Fruit fly (Drosophila melanogaster) whole organism, prepupa: ENCODE results near the gene CG2685.

Experiments used
- CG1621 ChIP-seq: fragments of 200-800 bp; sonication (Bioruptor generic); optimal IDR thresholded peaks from 3 replicates; lab custom pipeline; 2018; ENCODE audit warnings: missing biosample characterization, mild to moderate bottlenecking, missing genetic modification characterization
- CG16779 ChIP-seq: fragments of 200-800 bp; sonication (Bioruptor generic); optimal IDR thresholded peaks from 3 replicates; lab custom pipeline; 2017; ENCODE audit warnings: missing biosample characterization, mild to moderate bottlenecking, missing genetic modification characterization
- CG6276 ChIP-seq: fragments of 200-800 bp; sonication (Bioruptor generic); optimal IDR thresholded peaks from 2 replicates; lab custom pipeline; 2017; ENCODE audit warnings: missing biosample characterization, mild to moderate bottlenecking, missing genetic modification characterization
- CG6808 ChIP-seq: fragments of 200-800 bp; sonication (Bioruptor generic); optimal IDR thresholded peaks from 3 replicates; lab custom pipeline; 2017; ENCODE audit warnings: missing biosample characterization, missing genetic modification characterization, mild to moderate bottlenecking, moderate library complexity, missing genetic modification reagents
- CG6854 ChIP-seq: fragments of 200-800 bp; sonication (Bioruptor generic); optimal IDR thresholded peaks from 2 replicates; lab custom pipeline; 2017; ENCODE audit warnings: missing biosample characterization, mild to moderate bottlenecking, missing genetic modification characterization
- CG7368 ChIP-seq: fragments of 200-800 bp; sonication (Bioruptor generic); optimal IDR thresholded peaks from 3 replicates; lab custom pipeline; 2016; ENCODE audit warnings: missing biosample characterization, missing genetic modification characterization
- CG8319 ChIP-seq: fragments of 200-800 bp; sonication (Bioruptor generic); optimal IDR thresholded peaks from 3 replicates; lab custom pipeline; 2016; ENCODE audit warnings: missing biosample characterization, missing genetic modification characterization
- Hr38 ChIP-seq: sonication (Bioruptor generic); optimal IDR thresholded peaks from 2 replicates; lab custom pipeline; 2016; ENCODE audit warnings: missing biosample characterization, missing genetic modification characterization
- Lpt ChIP-seq: fragments of 200-800 bp; sonication (Bioruptor generic); optimal IDR thresholded peaks from 3 replicates; lab custom pipeline; 2016; ENCODE audit warnings: missing biosample characterization, missing genetic modification characterization
- Sox102F ChIP-seq: fragments of 200-800 bp; sonication (Bioruptor generic); optimal IDR thresholded peaks from 2 replicates; lab custom pipeline; 2016; ENCODE audit warnings: missing biosample characterization, mild to moderate bottlenecking, missing genetic modification characterization
- spab ChIP-seq: fragments of 200-800 bp; sonication (Bioruptor generic); optimal IDR thresholded peaks from 2 replicates; lab custom pipeline; 2017; ENCODE audit warnings: missing biosample characterization, mild to moderate bottlenecking, missing genetic modification characterization, missing genetic modification reagents
- ss ChIP-seq, 2 experiments: fragments of 200-800 bp; sonication (Bioruptor generic); optimal IDR thresholded peaks; 2 replicates in 1 of 2; 3 replicates in 1 of 2; lab custom pipeline; 2017 to 2018; ENCODE audit warnings: mild to moderate bottlenecking in 2 of 2, missing biosample characterization in 2 of 2, missing genetic modification characterization in 2 of 2, moderate library complexity in 1 of 2
- topi ChIP-seq: fragments of 200-800 bp; sonication (Bioruptor generic); optimal IDR thresholded peaks from 3 replicates; lab custom pipeline; 2016; ENCODE audit warnings: missing biosample characterization, missing genetic modification characterization

dm6 chrX:2761198-2761597, 47.4 kb upstream of the CG2685 start:
- TF ChIP-seq CG8319 (no peak), ss (GFP tag; optimal IDR thresholded peaks at IDR 0.05; lab: Kevin White, UChicago) (no peak), Hr38 (GFP tag; lab: Kevin White, UChicago) (no peak), spab (GFP tag; lab: Kevin White, UChicago) (no peak), Sox102F (GFP tag; lab: Kevin White, UChicago) (no peak), CG6808 (GFP tag; lab: Kevin White, UChicago) (no peak), CG16779 (tag; lab: Kevin White, UChicago) (no peak), Lpt (no peak), CG1621 (no peak), CG7368 (no peak), CG6854 (GFP tag; lab: Kevin White, UChicago) (no peak), CG6276 (GFP tag; lab: Kevin White, UChicago) (no peak), topi (GFP tag; lab: Kevin White, UChicago) (no peak)
